In the genomic region with DNA sequence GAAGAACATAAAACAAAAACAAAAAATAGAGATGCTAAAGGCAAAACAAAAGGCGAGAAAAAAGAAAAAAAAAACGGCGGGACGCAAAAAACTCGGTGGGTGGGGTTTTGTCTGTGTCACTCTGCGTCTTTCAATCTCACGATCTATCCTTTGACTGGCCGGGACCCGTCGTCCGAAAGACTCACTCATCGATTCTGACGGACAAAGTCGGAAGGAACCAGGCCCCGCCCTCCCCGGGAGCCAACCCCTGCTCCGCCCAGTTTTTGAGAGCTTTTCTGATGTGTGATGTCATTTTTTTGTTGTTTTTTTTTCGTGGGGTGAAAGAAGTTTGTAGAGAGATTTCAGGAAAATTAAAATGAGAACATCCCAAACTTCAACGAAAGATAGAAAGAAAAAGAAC, we compare ENCODE assay signal across 3 worm cellular contexts.
TF ChIP-seq lines count a peak whose summit lies in the region.

No protein-coding gene starts in this region.

TF ChIP-seq in whole organism, L1 larva, 84 proteins besides CTCF, POLR2A, EP300 and RAD21 (continued from another document):
- TF ChIP-seq zip-4 (GFP tag; optimal IDR thresholded peaks at IDR 0.05; lab: Kevin White, UChicago) (no peak), alr-1 (tag; optimal IDR thresholded peaks at IDR 0.05; lab: Kevin White, UChicago; ENCODE audit: borderline replicate concordance) (no peak), mdl-1 (tag; optimal IDR thresholded peaks at IDR 0.05; lab: Kevin White, UChicago) (no peak), ztf-4 (tag; optimal IDR thresholded peaks at IDR 0.05; lab: Kevin White, UChicago) (no peak), sup-37 (GFP tag; optimal IDR thresholded peaks at IDR 0.05; lab: Kevin White, UChicago) (no peak), nhr-90 (tag; optimal IDR thresholded peaks at IDR 0.05; lab: Kevin White, UChicago; ENCODE audit: poor library complexity) (no peak), dsc-1 (tag; optimal IDR thresholded peaks at IDR 0.05; lab: Kevin White, UChicago) (no peak), fos-1 (tag; optimal IDR thresholded peaks at IDR 0.05; lab: Kevin White, UChicago) (no peak), pax-3 (tag; optimal IDR thresholded peaks at IDR 0.05; lab: Kevin White, UChicago) (no peak), nhr-77 (tag; optimal IDR thresholded peaks at IDR 0.05; lab: Kevin White, UChicago) (no peak), nhr-85 (tag; lab: Kevin White, UChicago) (no peak), nhr-11 (tag; optimal IDR thresholded peaks at IDR 0.05; lab: Kevin White, UChicago) (no peak), fkh-8 (tag; optimal IDR thresholded peaks at IDR 0.05; lab: Kevin White, UChicago) (peak; percentile 11), irx-1 (tag; optimal IDR thresholded peaks at IDR 0.05; lab: Kevin White, UChicago) (no peak), grh-1 (GFP tag; IDR thresholded peaks at IDR 0.05; lab: Robert Waterston, UW) (no peak), hpl-2 (GFP tag; optimal IDR thresholded peaks at IDR 0.05; lab: Kevin White, UChicago) (no peak), lin-14 (GFP tag; optimal IDR thresholded peaks at IDR 0.05; lab: Kevin White, UChicago) (peak; percentile 83), C16A3.4 (tag; optimal IDR thresholded peaks at IDR 0.05; lab: Kevin White, UChicago) (no peak), hlh-4 (tag; optimal IDR thresholded peaks at IDR 0.05; lab: Kevin White, UChicago) (no peak), nhr-28 (tag; optimal IDR thresholded peaks at IDR 0.05; lab: Kevin White, UChicago) (no peak), unc-98 (GFP tag; IDR thresholded peaks at IDR 0.05; lab: Robert Waterston, UW) (no peak), nhr-237 (tag; optimal IDR thresholded peaks at IDR 0.05; lab: Kevin White, UChicago) (no peak), fkh-4 (tag; optimal IDR thresholded peaks at IDR 0.05; lab: Kevin White, UChicago; ENCODE audit: borderline replicate concordance) (no peak), fkh-10 (GFP tag; optimal IDR thresholded peaks at IDR 0.05; lab: Kevin White, UChicago) (peak; percentile 16), jun-1 (tag; optimal IDR thresholded peaks at IDR 0.05; lab: Kevin White, UChicago) (no peak), vab-15 (tag; optimal IDR thresholded peaks at IDR 0.05; lab: Kevin White, UChicago) (no peak), nhr-71 (tag; optimal IDR thresholded peaks at IDR 0.05; lab: Kevin White, UChicago) (no peak), isw-1 (GFP tag; IDR thresholded peaks at IDR 0.05; lab: Robert Waterston, UW) (peak; percentile 11; the same call in 1 of the 2 replicates), nhr-20 (tag; optimal IDR thresholded peaks at IDR 0.05; lab: Kevin White, UChicago) (no peak), ceh-63 (GFP tag; optimal IDR thresholded peaks at IDR 0.05; lab: Kevin White, UChicago) (no peak), unc-130 (tag; optimal IDR thresholded peaks at IDR 0.05; lab: Kevin White, UChicago) (no peak), sptf-1 (tag; optimal IDR thresholded peaks at IDR 0.05; lab: Kevin White, UChicago) (no peak), mep-1 (tag; optimal IDR thresholded peaks at IDR 0.05; lab: Kevin White, UChicago) (no peak), xbp-1 (tag; optimal IDR thresholded peaks at IDR 0.05; lab: Kevin White, UChicago) (no peak), pag-3 (tag; optimal IDR thresholded peaks at IDR 0.05; lab: Kevin White, UChicago; ENCODE audit: borderline replicate concordance, insufficient read depth) (no peak), ces-1 (GFP tag; optimal IDR thresholded peaks at IDR 0.05; lab: Kevin White, UChicago) (no peak), tlp-1 (tag; optimal IDR thresholded peaks at IDR 0.05; lab: Kevin White, UChicago) (no peak), ceh-82 (tag; optimal IDR thresholded peaks at IDR 0.05; lab: Kevin White, UChicago) (peak in 1 of 3 experiments; percentile 6), unc-62 (GFP tag; optimal IDR thresholded peaks at IDR 0.05; lab: Kevin White, UChicago) (no peak), lin-39 (tag; optimal IDR thresholded peaks at IDR 0.05; lab: Kevin White, UChicago) (no peak), elt-3 (tag; optimal IDR thresholded peaks at IDR 0.05; lab: Kevin White, UChicago) (no peak)
TF ChIP-seq in whole organism, L1 larva: peak in this region for 7.

TF ChIP-seq in whole organism, L3 larva, 47 proteins besides CTCF, POLR2A, EP300 and RAD21 (continued from another document):
- no peak for TF ChIP-seq skn-1 (tag; optimal IDR thresholded peaks at IDR 0.05; lab: Kevin White, UChicago)
- TF ChIP-seq fkh-10 (GFP tag; optimal IDR thresholded peaks at IDR 0.05; lab: Kevin White, UChicago) = peak; percentile 32
- no peak for TF ChIP-seq ceh-28 (tag; optimal IDR thresholded peaks at IDR 0.05; lab: Kevin White, UChicago)
- no peak for TF ChIP-seq unc-62 (GFP tag; optimal IDR thresholded peaks at IDR 0.05; lab: Kevin White, UChicago)
- TF ChIP-seq nfya-1 (tag; optimal IDR thresholded peaks at IDR 0.05; lab: Kevin White, UChicago; ENCODE audit: insufficient read depth) = peak; percentile 76
- TF ChIP-seq ama-1 (optimal IDR thresholded peaks at IDR 0.05; lab: Kevin White, UChicago) = no peak
- TF ChIP-seq lsy-12 (tag; optimal IDR thresholded peaks at IDR 0.05; lab: Kevin White, UChicago) = no peak
- TF ChIP-seq hmg-11 (tag; optimal IDR thresholded peaks at IDR 0.05; lab: Kevin White, UChicago) = peak; percentile 16
- no peak for TF ChIP-seq nhr-67 (tag; optimal IDR thresholded peaks at IDR 0.05; lab: Kevin White, UChicago)
- no peak for TF ChIP-seq nhr-25 (tag; optimal IDR thresholded peaks at IDR 0.05; lab: Kevin White, UChicago)
- no peak for TF ChIP-seq ztf-11 (tag; optimal IDR thresholded peaks at IDR 0.05; lab: Kevin White, UChicago)
- no peak for TF ChIP-seq nhr-28 (tag; optimal IDR thresholded peaks at IDR 0.05; lab: Kevin White, UChicago)
- no peak for TF ChIP-seq tbx-2 (tag; optimal IDR thresholded peaks at IDR 0.05; lab: Kevin White, UChicago)
- no peak for TF ChIP-seq ceh-9 (tag; optimal IDR thresholded peaks at IDR 0.05; lab: Kevin White, UChicago)
- no peak for TF ChIP-seq nhr-237 (tag; optimal IDR thresholded peaks at IDR 0.05; lab: Kevin White, UChicago)
- no peak for TF ChIP-seq fos-1 (tag; optimal IDR thresholded peaks at IDR 0.05; lab: Kevin White, UChicago)
- TF ChIP-seq pqm-1 (tag; optimal IDR thresholded peaks at IDR 0.05; lab: Kevin White, UChicago) = no peak
- TF ChIP-seq mml-1 (tag; optimal IDR thresholded peaks at IDR 0.05; lab: Kevin White, UChicago) = no peak
- TF ChIP-seq mdl-1 (tag; optimal IDR thresholded peaks at IDR 0.05; lab: Kevin White, UChicago) = no peak
- TF ChIP-seq unc-39 (tag; optimal IDR thresholded peaks at IDR 0.05; lab: Kevin White, UChicago) = no peak

TF ChIP-seq in whole organism, L4 larva, 104 proteins besides CTCF, POLR2A, EP300 and RAD21 (continued from another document):
- TF ChIP-seq hlh-11 (tag; optimal IDR thresholded peaks at IDR 0.05; lab: Kevin White, UChicago) = peak; percentile 6
TF ChIP-seq in whole organism, L4 larva: peak in this region for 8.
